Worm (Caenorhabditis elegans) whole organism, late embryonic: ENCODE results near the gene ssp-35.

ENCODE experiments used
- C08G9.2 ChIP-seq: sonication (generic microtip); optimal IDR thresholded peaks from 2 replicates; lab custom pipeline; 2016; ENCODE audit warnings: mild to moderate bottlenecking, missing genetic modification characterization, moderate library complexity, missing compliant biosample characterization
- F13H6.1 ChIP-seq: sonication (generic microtip); optimal IDR thresholded peaks from 2 replicates; lab custom pipeline; 2016; ENCODE audit warnings: missing genetic modification characterization, missing compliant biosample characterization
- K09A11.1 ChIP-seq: sonication (generic microtip); optimal IDR thresholded peaks from 2 replicates; lab custom pipeline; 2017; ENCODE audit warnings: antibody characterized with exemption, mild to moderate bottlenecking, missing genetic modification characterization, missing compliant biosample characterization; ENCODE audit not compliant: insufficient read depth
- T23F11.4 ChIP-seq: fragments of 200-800 bp; sonication (Bioruptor generic); optimal IDR thresholded peaks from 2 replicates; lab custom pipeline; 2018; ENCODE audit warnings: mild to moderate bottlenecking, missing genetic modification characterization, missing compliant biosample characterization
- ahr-1 ChIP-seq: sonication (generic microtip); optimal IDR thresholded peaks from 2 replicates; lab custom pipeline; 2016; ENCODE audit warnings: missing genetic modification characterization, missing compliant biosample characterization
- ceh-14 ChIP-seq: sonication (generic microtip); optimal IDR thresholded peaks from 2 replicates; lab custom pipeline; 2016; ENCODE audit warnings: missing genotype, missing genetic modification characterization, missing compliant biosample characterization
- ceh-19 ChIP-seq: fragments of 200-800 bp; sonication (Bioruptor generic); optimal IDR thresholded peaks from 2 replicates; lab custom pipeline; 2018; ENCODE audit warnings: mild to moderate bottlenecking, missing genetic modification characterization, missing compliant biosample characterization
- ceh-2 ChIP-seq: sonication (generic microtip); optimal IDR thresholded peaks from 2 replicates; lab custom pipeline; 2016; ENCODE audit warnings: missing genotype, missing genetic modification characterization, missing compliant biosample characterization
- ceh-22 ChIP-seq: sonication (generic microtip); optimal IDR thresholded peaks from 2 replicates; lab custom pipeline; 2017; ENCODE audit warnings: missing biosample characterization, missing genetic modification characterization
- ceh-31 ChIP-seq: sonication (generic microtip); optimal IDR thresholded peaks from 2 replicates; lab custom pipeline; 2016; ENCODE audit warnings: missing genetic modification characterization, missing compliant biosample characterization
- ceh-34 ChIP-seq: sonication (generic microtip); optimal IDR thresholded peaks from 2 replicates; lab custom pipeline; 2016; ENCODE audit warnings: mild to moderate bottlenecking, missing genetic modification characterization, missing compliant biosample characterization
- ceh-45 ChIP-seq: fragments of 200-800 bp; sonication (Bioruptor generic); IDR thresholded peaks from 2 replicates; pipeline ENCODE4 v1.3.6; 2022; ENCODE audit warnings: missing genetic modification reagents, missing genetic modification characterization, missing compliant biosample characterization
- ceh-48 ChIP-seq: sonication (generic microtip); optimal IDR thresholded peaks from 2 replicates; lab custom pipeline; 2016; ENCODE audit warnings: missing genetic modification characterization, inconsistent platforms, missing compliant biosample characterization
- che-1 ChIP-seq: sonication (generic microtip); optimal IDR thresholded peaks from 2 replicates; lab custom pipeline; 2016; ENCODE audit warnings: mild to moderate bottlenecking, missing genetic modification characterization, missing compliant biosample characterization
- elt-2 ChIP-seq: sonication (generic microtip); optimal IDR thresholded peaks from 2 replicates; lab custom pipeline; 2016; ENCODE audit warnings: missing genetic modification reagents, missing genetic modification characterization, missing compliant biosample characterization
- elt-4 ChIP-seq: sonication (generic microtip); optimal IDR thresholded peaks from 2 replicates; lab custom pipeline; 2016; ENCODE audit warnings: missing genetic modification characterization, missing compliant biosample characterization
- ets-4 ChIP-seq: sonication (generic microtip); optimal IDR thresholded peaks from 2 replicates; lab custom pipeline; 2016; ENCODE audit warnings: missing genetic modification characterization, missing compliant biosample characterization
- eyg-1 ChIP-seq: sonication (generic microtip); optimal IDR thresholded peaks from 2 replicates; lab custom pipeline; 2016; ENCODE audit warnings: missing genotype, missing genetic modification characterization, missing compliant biosample characterization
- fax-1 ChIP-seq: sonication (generic microtip); optimal IDR thresholded peaks from 2 replicates; lab custom pipeline; 2016; ENCODE audit warnings: missing genotype, missing genetic modification characterization, missing compliant biosample characterization
- fkh-6 ChIP-seq: sonication (generic microtip); optimal IDR thresholded peaks from 2 replicates; lab custom pipeline; 2016; ENCODE audit warnings: missing genetic modification characterization, missing compliant biosample characterization
- gmeb-2 ChIP-seq: sonication (generic microtip); optimal IDR thresholded peaks from 2 replicates; lab custom pipeline; 2016; ENCODE audit warnings: missing genetic modification characterization, inconsistent platforms, missing compliant biosample characterization
- hlh-15 ChIP-seq: sonication (generic microtip); optimal IDR thresholded peaks from 2 replicates; lab custom pipeline; 2016; ENCODE audit warnings: missing genetic modification characterization, missing compliant biosample characterization
- hlh-30 ChIP-seq: sonication (generic microtip); optimal IDR thresholded peaks from 2 replicates; lab custom pipeline; 2017; ENCODE audit warnings: antibody characterized with exemption, missing genetic modification characterization, missing compliant biosample characterization; ENCODE audit not compliant: insufficient read depth
- hlh-6 ChIP-seq: sonication (generic microtip); optimal IDR thresholded peaks from 2 replicates; lab custom pipeline; 2016; ENCODE audit warnings: missing genotype, missing genetic modification characterization, missing compliant biosample characterization
- lim-6 ChIP-seq: sonication (generic microtip); optimal IDR thresholded peaks from 2 replicates; lab custom pipeline; 2016; ENCODE audit warnings: missing genetic modification characterization, missing compliant biosample characterization
- pag-3 ChIP-seq: sonication (generic microtip); optimal IDR thresholded peaks from 2 replicates; lab custom pipeline; 2016; ENCODE audit warnings: missing compliant biosample characterization, missing genetic modification characterization, borderline replicate concordance
- pax-1 ChIP-seq: fragments of 150-350 bp; optimal IDR thresholded peaks from 2 replicates; lab custom pipeline; 2014; ENCODE audit warnings: missing biosample characterization, missing genetic modification characterization
- pha-2 ChIP-seq: sonication (generic microtip); optimal IDR thresholded peaks from 2 replicates; lab custom pipeline; 2017; ENCODE audit warnings: mild to moderate bottlenecking, missing genetic modification characterization, missing compliant biosample characterization
- pha-4 ChIP-seq: fragments of 150-350 bp; optimal IDR thresholded peaks from 2 replicates; lab custom pipeline; 2018; ENCODE audit warnings: missing biosample characterization, missing genetic modification reagents, missing genetic modification characterization
- pros-1 ChIP-seq: fragments of 150-350 bp; optimal IDR thresholded peaks from 2 replicates; lab custom pipeline; 2014; ENCODE audit warnings: missing biosample characterization, missing genetic modification reagents, missing genetic modification characterization
- ref-2 ChIP-seq: sonication (generic microtip); optimal IDR thresholded peaks from 2 replicates; lab custom pipeline; 2016; ENCODE audit warnings: missing genetic modification characterization, missing compliant biosample characterization
- rnt-1 ChIP-seq: sonication (generic microtip); optimal IDR thresholded peaks from 2 replicates; lab custom pipeline; 2016; ENCODE audit warnings: missing genetic modification characterization, missing compliant biosample characterization
- sdc-2 ChIP-seq: sonication (generic microtip); optimal IDR thresholded peaks from 2 replicates; lab custom pipeline; 2016; ENCODE audit warnings: missing genotype, missing genetic modification characterization, missing compliant biosample characterization
- sox-2 ChIP-seq: fragments of 200-800 bp; sonication (Bioruptor generic); IDR thresholded peaks from 2 replicates; pipeline ENCODE4 v1.3.6; 2022; ENCODE audit warnings: missing genetic modification reagents, missing genetic modification characterization, missing compliant biosample characterization
- tbx-7 ChIP-seq: sonication (generic microtip); optimal IDR thresholded peaks from 2 replicates; lab custom pipeline; 2016; ENCODE audit warnings: missing genotype, missing genetic modification characterization, missing compliant biosample characterization
- ttx-3 ChIP-seq: sonication (generic microtip); optimal IDR thresholded peaks from 2 replicates; lab custom pipeline; 2016; ENCODE audit warnings: missing genetic modification reagents, missing genetic modification characterization, missing compliant biosample characterization
- unc-55 ChIP-seq: sonication (generic microtip); optimal IDR thresholded peaks from 2 replicates; lab custom pipeline; 2017; ENCODE audit warnings: missing biosample characterization, missing genetic modification reagents, missing genetic modification characterization

Gene ssp-35

ce11 chrV:12303453-12304077, 39.9 kb upstream of the ssp-35 start (continued):
- peak; percentile 100 for TF ChIP-seq ceh-19 (GFP tag; lab: Kevin White, UChicago)
- TF ChIP-seq fax-1 (tag; lab: Kevin White, UChicago), result peak; percentile 99
- peak; percentile 99 for TF ChIP-seq ahr-1 (tag; lab: Kevin White, UChicago)
- peak; percentile 100 for TF ChIP-seq ceh-48
- TF ChIP-seq pax-1, result peak; percentile 29
- peak; percentile 99 for TF ChIP-seq elt-4
- peak; percentile 94 for TF ChIP-seq ceh-22
- peak; percentile 98 for TF ChIP-seq ceh-31 (tag; lab: Kevin White, UChicago)
- TF ChIP-seq C08G9.2 (tag; lab: Kevin White, UChicago), result peak; percentile 98
- TF ChIP-seq ceh-2 (tag; lab: Kevin White, UChicago), result peak; percentile 100
- TF ChIP-seq K09A11.1 (tag; lab: Kevin White, UChicago), result peak; percentile 98
- peak; percentile 100 for TF ChIP-seq hlh-15 (tag; lab: Kevin White, UChicago)
- peak; percentile 99 for TF ChIP-seq ttx-3 (tag; lab: Kevin White, UChicago)
- peak; percentile 99 for TF ChIP-seq fkh-6 (tag; lab: Kevin White, UChicago)
- no peak for TF ChIP-seq pha-4 (tag; lab: Kevin White, UChicago)
- TF ChIP-seq unc-55, result peak; percentile 30
- peak; percentile 99 for TF ChIP-seq pag-3 (tag; lab: Kevin White, UChicago)
- TF ChIP-seq rnt-1 (tag; lab: Kevin White, UChicago), result peak; percentile 99
- TF ChIP-seq ets-4 (tag; lab: Kevin White, UChicago), result peak; percentile 98
- TF ChIP-seq tbx-7 (tag; lab: Kevin White, UChicago), result peak; percentile 95
- peak; percentile 95 for TF ChIP-seq sdc-2 (tag; lab: Kevin White, UChicago)
- peak; percentile 99 for TF ChIP-seq pros-1 (tag; lab: Kevin White, UChicago)
- peak; percentile 100 for TF ChIP-seq gmeb-2 (tag; lab: Kevin White, UChicago)
- peak; percentile 100 for TF ChIP-seq ref-2 (tag; lab: Kevin White, UChicago)
- TF ChIP-seq hlh-6, result peak; percentile 100
- peak; percentile 100 for TF ChIP-seq eyg-1 (tag; lab: Kevin White, UChicago)
- TF ChIP-seq ceh-34 (tag; lab: Kevin White, UChicago), result peak; percentile 100
- peak; percentile 99 for TF ChIP-seq F13H6.1 (tag; lab: Kevin White, UChicago)

- TF ChIP-seq hlh-30, result peak; percentile 38
- no peak for TF ChIP-seq pha-2 (tag; lab: Kevin White, UChicago)
- peak; percentile 57 for TF ChIP-seq elt-2
- no peak for TF ChIP-seq sox-2 (GFP tag; lab: Robert Waterston, UW)
These were observed 38.5 kb upstream of the ssp-35 start, which contains the start of the genes frm-7 and F55C5.17 for ce11 chrV:12301985-12302591. Gene frm-7, plus strand, starts transcription at chrV:12302484. Gene F55C5.17, plus strand, starts transcription at chrV:12302541.

DNA sequence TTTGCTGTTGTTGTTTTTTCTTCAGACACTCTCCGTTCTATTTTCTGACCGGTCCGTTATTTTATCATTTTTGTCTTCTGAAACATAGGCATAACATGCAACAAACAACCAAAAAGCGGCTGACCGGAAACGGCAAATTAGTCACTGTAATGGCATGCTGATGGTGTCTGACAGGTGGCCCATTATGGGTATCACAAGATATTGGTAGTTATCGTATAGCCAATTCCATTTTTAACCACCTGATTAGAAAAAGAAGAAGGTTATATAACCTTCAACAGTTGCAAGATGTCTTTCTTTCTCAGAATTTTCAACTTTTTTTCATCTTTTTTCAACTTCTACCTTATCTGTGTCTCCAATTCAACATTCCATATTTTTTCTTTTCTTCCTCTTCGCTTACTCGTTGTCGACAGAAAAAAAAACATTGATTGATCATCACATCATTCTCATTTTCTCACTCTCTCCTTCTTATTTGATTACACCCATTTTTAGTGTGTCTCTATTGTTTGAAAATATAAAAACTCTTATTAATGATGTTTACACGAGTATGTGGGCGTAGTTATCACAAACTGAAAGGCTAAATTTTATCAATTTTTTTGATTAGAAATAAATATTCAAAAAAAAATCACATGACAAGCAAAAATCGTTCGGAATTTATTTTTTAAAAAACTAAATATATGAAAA, 37.3 kb upstream of the ssp-35 start:
- no peak for TF ChIP-seq ceh-45 (GFP tag; lab: Robert Waterston, UW)
- TF ChIP-seq sdc-2 (tag; lab: Kevin White, UChicago), result no peak
- TF ChIP-seq che-1 (tag; lab: Kevin White, UChicago), result no peak
- no peak for TF ChIP-seq ceh-14 (tag; lab: Kevin White, UChicago)
- TF ChIP-seq sox-2 (GFP tag; lab: Robert Waterston, UW), result no peak
- TF ChIP-seq T23F11.4 (GFP tag; lab: Kevin White, UChicago), result no peak
- no peak for TF ChIP-seq lim-6 (tag; lab: Kevin White, UChicago)
